Worm (Caenorhabditis elegans) whole organism, mixed stage, embryonic: ENCODE data around the gene smg-7.

Experiments
- drap-1 ChIP-seq: fragments of 200-800 bp; sonication (Bioruptor generic); optimal IDR thresholded peaks from 3 replicates; lab custom pipeline; 2018; ENCODE audit warnings: mild to moderate bottlenecking, missing genetic modification characterization, missing compliant biosample characterization
- elt-1 ChIP-seq: sonication (generic microtip); optimal IDR thresholded peaks from 2 replicates; lab custom pipeline; 2017; ENCODE audit warnings: missing genetic modification characterization, mild to moderate bottlenecking, missing compliant biosample characterization, antibody characterized with exemption, moderate library complexity, borderline replicate concordance; ENCODE audit not compliant: insufficient read depth
- lin-13 ChIP-seq: fragments of 150-350 bp; optimal IDR thresholded peaks from 2 replicates; lab custom pipeline; 2014; ENCODE audit warnings: missing biosample characterization, missing genetic modification characterization
- pha-4 ChIP-seq: fragments of 150-350 bp; optimal IDR thresholded peaks from 2 replicates; lab custom pipeline; 2018; ENCODE audit warnings: missing biosample characterization, missing genetic modification reagents, missing genetic modification characterization
- snpc-4 ChIP-seq: fragments of 150-350 bp; optimal IDR thresholded peaks from 2 replicates; lab custom pipeline; 2014; ENCODE audit warnings: missing biosample characterization, missing genetic modification characterization
- sptf-1 ChIP-seq: sonication (generic microtip); optimal IDR thresholded peaks from 2 replicates; lab custom pipeline; 2017; ENCODE audit warnings: mild to moderate bottlenecking, missing genetic modification characterization, moderate library complexity, missing compliant biosample characterization
- unc-39 ChIP-seq: fragments of 150-350 bp; optimal IDR thresholded peaks from 2 replicates; lab custom pipeline; 2014; ENCODE audit warnings: missing biosample characterization, missing genetic modification characterization
- unc-62 ChIP-seq: fragments of 150-350 bp; optimal IDR thresholded peaks from 2 replicates; lab custom pipeline; 2014; ENCODE audit warnings: missing biosample characterization, missing genetic modification reagents, missing genetic modification characterization

ce11 chrIV:6757614-6758013 is 15.4 kb upstream of the smg-7 start:
- TF ChIP-seq elt-1: no peak
- TF ChIP-seq drap-1 (GFP tag; lab: Kevin White, UChicago): no peak
- no peak for TF ChIP-seq lin-13 (tag; lab: Kevin White, UChicago)
- no peak for TF ChIP-seq pha-4 (tag; lab: Kevin White, UChicago)
- no peak for TF ChIP-seq unc-62 (GFP tag; lab: Kevin White, UChicago)
- TF ChIP-seq unc-39 (tag; lab: Kevin White, UChicago): no peak
- TF ChIP-seq snpc-4: no peak
- TF ChIP-seq sptf-1 (tag; lab: Kevin White, UChicago): no peak
